Worm (Caenorhabditis elegans) whole organism, young adult: Measurements from ENCODE around the gene oga-1.
A peak's percentile ranks its signal among the peaks of the same experiment; 100 is the strongest.
"Not testable (repeated sequence)": the region's sequence is repeated elsewhere in the genome, so short reads cannot be mapped to it uniquely, and the experiment has no call there.

ENCODE experiments used
- B0035.1 ChIP-seq: sonication (generic microtip); optimal IDR thresholded peaks from 2 replicates; lab custom pipeline; 2016; ENCODE audit warnings: missing genetic modification characterization, mild to moderate bottlenecking, missing compliant biosample characterization, missing genotype, missing genetic modification reagents
- B0261.1 ChIP-seq: sonication (generic microtip); optimal IDR thresholded peaks from 2 replicates; lab custom pipeline; 2016; ENCODE audit warnings: mild to moderate bottlenecking, missing genetic modification characterization, moderate library complexity, missing compliant biosample characterization
- C06A6.2 ChIP-seq: fragments of 200-800 bp; sonication (Bioruptor generic); conservative IDR thresholded peaks from 2 replicates; pipeline ENCODE4 v1.3.6; 2022; ENCODE audit warnings: missing genetic modification characterization, missing compliant biosample characterization
- D2030.7 ChIP-seq: fragments of 200-800 bp; sonication (Bioruptor generic); IDR thresholded peaks from 2 replicates; pipeline ENCODE4 v1.3.6; 2022; ENCODE audit warnings: missing genetic modification reagents, missing genetic modification characterization, missing compliant biosample characterization
- F22D6.2 ChIP-seq: sonication (generic microtip); optimal IDR thresholded peaks from 2 replicates; lab custom pipeline; 2016; ENCODE audit warnings: mild to moderate bottlenecking, missing genetic modification characterization, missing compliant biosample characterization
- F57A8.1 ChIP-seq: fragments of 200-800 bp; sonication (Bioruptor generic); optimal IDR thresholded peaks from 2 replicates; lab custom pipeline; 2018; ENCODE audit warnings: mild to moderate bottlenecking, missing genetic modification characterization, moderate library complexity, missing compliant biosample characterization
- Y53F4B.3 ChIP-seq: fragments of 200-800 bp; sonication (Bioruptor generic); IDR thresholded peaks from 2 replicates; pipeline ENCODE4 v1.3.6; 2022; ENCODE audit warnings: missing genetic modification reagents, missing genetic modification characterization, missing compliant biosample characterization
- ZK185.1 ChIP-seq: sonication (generic microtip); optimal IDR thresholded peaks from 2 replicates; lab custom pipeline; 2016; ENCODE audit warnings: mild to moderate bottlenecking, missing genetic modification characterization, missing compliant biosample characterization; ENCODE audit not compliant: poor library complexity, severe bottlenecking
- ama-1 ChIP-seq, 3 experiments: fragments of 150-350 bp in 1 of 3; sonication (generic microtip) in 2 of 3; optimal IDR thresholded peaks; 2 replicates each; lab custom pipeline; 2014 to 2018; ENCODE audit warnings: missing biosample characterization in 2 of 3, missing genetic modification characterization in 2 of 3, missing genetic modification reagents in 2 of 3
- aptf-3 ChIP-seq: fragments of 200-800 bp; sonication (Bioruptor generic); IDR thresholded peaks from 2 replicates; pipeline ENCODE4 v1.3.6; 2022; ENCODE audit warnings: missing genetic modification characterization, missing compliant biosample characterization
- atf-7 ChIP-seq: sonication (generic microtip); optimal IDR thresholded peaks from 2 replicates; lab custom pipeline; 2017; ENCODE audit warnings: mild to moderate bottlenecking, missing genetic modification characterization, missing compliant biosample characterization
- bed-1 ChIP-seq: fragments of 200-800 bp; sonication (Bioruptor generic); IDR thresholded peaks from 2 replicates; pipeline ENCODE4 v1.3.6; 2022; ENCODE audit warnings: missing genetic modification reagents, missing genetic modification characterization, missing compliant biosample characterization
- cebp-1 ChIP-seq, 2 experiments: fragments of 200-800 bp in 1 of 2; sonication (Bioruptor generic) in 1 of 2; sonication (generic microtip) in 1 of 2; IDR thresholded peaks in 1 of 2; optimal IDR thresholded peaks in 1 of 2; 2 replicates each; pipeline versions ENCODE4 v1.3.6 to Lab custom; 2017 to 2022; ENCODE audit warnings: missing compliant biosample characterization in 2 of 2, missing genetic modification characterization in 2 of 2, mild to moderate bottlenecking in 1 of 2, missing genetic modification reagents in 1 of 2, moderate library complexity in 1 of 2
- cebp-2 ChIP-seq: fragments of 200-800 bp; sonication (Bioruptor generic); IDR thresholded peaks from 2 replicates; pipeline ENCODE4 v1.3.6; 2022; ENCODE audit warnings: missing genetic modification characterization, missing compliant biosample characterization
- ceh-100 ChIP-seq: fragments of 200-800 bp; sonication (Bioruptor generic); IDR thresholded peaks from 2 replicates; pipeline ENCODE4 v1.3.6; 2022; ENCODE audit warnings: missing genetic modification reagents, missing genetic modification characterization, missing compliant biosample characterization
- ceh-40 ChIP-seq: fragments of 200-800 bp; sonication (Bioruptor generic); IDR thresholded peaks from 2 replicates; pipeline ENCODE4 v1.3.6; 2022; ENCODE audit warnings: missing genetic modification characterization, missing compliant biosample characterization
- chd-7 ChIP-seq: sonication (generic microtip); optimal IDR thresholded peaks from 2 replicates; lab custom pipeline; 2016; ENCODE audit warnings: mild to moderate bottlenecking, missing genetic modification characterization, moderate library complexity, missing compliant biosample characterization
- dox-1 ChIP-seq: fragments of 200-800 bp; sonication (Bioruptor generic); IDR thresholded peaks from 2 replicates; pipeline ENCODE4 v1.3.6; 2022; ENCODE audit warnings: missing genetic modification reagents, missing genetic modification characterization, missing compliant biosample characterization
- egl-18 ChIP-seq: fragments of 200-800 bp; sonication (Bioruptor generic); IDR thresholded peaks from 2 replicates; pipeline ENCODE4 v1.3.6; 2022; ENCODE audit warnings: missing genetic modification reagents, missing genetic modification characterization, missing compliant biosample characterization
- egl-44 ChIP-seq: fragments of 200-800 bp; sonication (Bioruptor generic); IDR thresholded peaks from 2 replicates; pipeline ENCODE4 v1.3.6; 2022; ENCODE audit warnings: missing genetic modification reagents, missing genetic modification characterization, missing compliant biosample characterization
- ekl-4 ChIP-seq: fragments of 200-800 bp; sonication (Bioruptor generic); IDR thresholded peaks from 2 replicates; pipeline ENCODE4 v1.3.6; 2022; ENCODE audit warnings: missing genetic modification reagents, missing genetic modification characterization, missing compliant biosample characterization
- lin-26 ChIP-seq: fragments of 200-800 bp; sonication (Bioruptor generic); IDR thresholded peaks from 2 replicates; pipeline ENCODE4 v1.3.6; 2022; ENCODE audit warnings: missing genetic modification reagents, missing genetic modification characterization, missing compliant biosample characterization
- lir-1 ChIP-seq: fragments of 200-800 bp; sonication (Bioruptor generic); conservative IDR thresholded peaks from 2 replicates; pipeline ENCODE4 v1.3.6; 2022; ENCODE audit warnings: missing genetic modification reagents, missing genetic modification characterization, missing compliant biosample characterization
- madf-10 ChIP-seq: sonication (generic microtip); optimal IDR thresholded peaks from 2 replicates; lab custom pipeline; 2016; ENCODE audit warnings: mild to moderate bottlenecking, missing genetic modification characterization, missing compliant biosample characterization
- madf-3 ChIP-seq: fragments of 200-800 bp; sonication (Bioruptor generic); IDR thresholded peaks from 2 replicates; pipeline ENCODE4 v1.3.6; 2022; ENCODE audit warnings: missing genetic modification reagents, missing genetic modification characterization, missing compliant biosample characterization
- nfyb-1 ChIP-seq: fragments of 200-800 bp; sonication (Bioruptor generic); IDR thresholded peaks from 2 replicates; pipeline ENCODE4 v1.3.6; 2022; ENCODE audit warnings: missing genetic modification reagents, missing genetic modification characterization, missing compliant biosample characterization
- nhr-179 ChIP-seq: sonication (generic microtip); optimal IDR thresholded peaks from 2 replicates; lab custom pipeline; 2016; ENCODE audit warnings: mild to moderate bottlenecking, missing genetic modification characterization, missing compliant biosample characterization
- repo-1 ChIP-seq: sonication (generic microtip); optimal IDR thresholded peaks from 2 replicates; lab custom pipeline; 2017; ENCODE audit warnings: mild to moderate bottlenecking, missing genetic modification characterization, missing compliant biosample characterization
- rpc-1 ChIP-seq, 2 experiments: fragments of 150-350 bp in 1 of 2; sonication (generic microtip) in 1 of 2; optimal IDR thresholded peaks; 2 replicates each; lab custom pipeline; 2014 to 2018; ENCODE audit warnings: missing biosample characterization in 1 of 2, missing genetic modification characterization in 1 of 2, missing genetic modification reagents in 1 of 2, missing genotype in 1 of 2
- snpc-3.4 ChIP-seq: sonication (generic microtip); optimal IDR thresholded peaks from 2 replicates; lab custom pipeline; 2017; ENCODE audit warnings: missing genetic modification characterization, mild to moderate bottlenecking, missing compliant biosample characterization, antibody characterized with exemption, moderate library complexity, missing genotype, missing genetic modification reagents
- tbp1 ChIP-seq: fragments of 200-800 bp; sonication (Bioruptor generic); optimal IDR thresholded peaks from 2 replicates; lab custom pipeline; 2018; ENCODE audit warnings: mild to moderate bottlenecking, missing genetic modification characterization, missing compliant biosample characterization
- unc-130 ChIP-seq: sonication (generic microtip); optimal IDR thresholded peaks from 2 replicates; lab custom pipeline; 2016; ENCODE audit warnings: missing genetic modification reagents, missing genetic modification characterization, missing compliant biosample characterization
- unc-62 ChIP-seq: fragments of 150-350 bp; optimal IDR thresholded peaks from 2 replicates; lab custom pipeline; 2014; ENCODE audit warnings: missing biosample characterization, missing genetic modification reagents, missing genetic modification characterization
- xnd-1 ChIP-seq: sonication (generic microtip); optimal IDR thresholded peaks from 2 replicates; lab custom pipeline; 2016; ENCODE audit warnings: missing genotype, missing genetic modification reagents, missing genetic modification characterization, missing compliant biosample characterization
- ztf-25 ChIP-seq: fragments of 200-800 bp; sonication (Bioruptor generic); IDR thresholded peaks from 2 replicates; pipeline ENCODE4 v1.3.6; 2022; ENCODE audit warnings: missing genetic modification reagents, missing genetic modification characterization, missing compliant biosample characterization
- ztf-6 ChIP-seq: fragments of 200-800 bp; sonication (Bioruptor generic); IDR thresholded peaks from 2 replicates; pipeline ENCODE4 v1.3.6; 2022; ENCODE audit warnings: missing genetic modification reagents, missing genetic modification characterization, missing compliant biosample characterization

Gene oga-1

ce11 chrX:9337832-9338231, 9.4 kb downstream of the oga-1 start (continued):
- TF ChIP-seq madf-10 (tag; lab: Kevin White, UChicago), result peak; percentile 38
- TF ChIP-seq ekl-4 (GFP tag; lab: Robert Waterston, UW), result peak; percentile 36; the same call in 1 of the 2 replicates
- TF ChIP-seq unc-62, result no peak
- TF ChIP-seq chd-7 (tag; lab: Kevin White, UChicago), result peak; percentile 24

ce11 chrX:9336227-9336626, 11.0 kb downstream of the oga-1 start:
- TF ChIP-seq unc-130, result no peak
- no peak for TF ChIP-seq B0035.1 (tag; lab: Kevin White, UChicago)
- TF ChIP-seq aptf-3 (GFP tag; lab: Robert Waterston, UW), result no peak
- TF ChIP-seq ztf-25, result no peak
- no peak for TF ChIP-seq atf-7 (tag; lab: Kevin White, UChicago)
- no peak for TF ChIP-seq repo-1
- TF ChIP-seq F22D6.2 (tag; lab: Kevin White, UChicago), result no peak
- TF ChIP-seq nfyb-1 (GFP tag; lab: Robert Waterston, UW), result no peak

- no peak for TF ChIP-seq ZK185.1
- no peak for TF ChIP-seq lir-1 (GFP tag; lab: Robert Waterston, UW)
- TF ChIP-seq nhr-179 (tag; lab: Kevin White, UChicago), result no peak
These were observed 16.5 kb downstream of the oga-1 start, which contains the start of gene T20B5.2 for ce11 chrX:9330721-9331212. Gene T20B5.2, plus strand, starts transcription at chrX:9331162.

- peak; percentile 29; the same call in 1 of the 2 replicates for TF ChIP-seq D2030.7 (GFP tag; lab: Robert Waterston, UW)
- TF ChIP-seq egl-44 (GFP tag; lab: Robert Waterston, UW), result 0 out of 2 replicates have a peak, but pooled peaks have one; percentile 29
- peak; percentile 23 for TF ChIP-seq B0261.1 (tag; lab: Kevin White, UChicago)
- TF ChIP-seq ceh-40 (GFP tag; lab: Robert Waterston, UW), result peak; percentile 71; the same call in 1 of the 2 replicates
- 0 out of 2 replicates have a peak, but pooled peaks have one; percentile 14 for TF ChIP-seq Y53F4B.3 (GFP tag; lab: Robert Waterston, UW)
- not testable (repeated sequence) for TF ChIP-seq rpc-1 (optimal IDR thresholded peaks at IDR 0.05; lab: Kevin White, UChicago)
- peak; percentile 45 for TF ChIP-seq rpc-1 (tag; optimal IDR thresholded peaks at IDR 0.05; lab: Kevin White, UChicago)
- 0 out of 2 replicates have a peak, but pooled peaks have one; percentile 16 for TF ChIP-seq cebp-2
- peak; percentile 87 for TF ChIP-seq lin-26
- TF ChIP-seq ceh-100 (GFP tag; lab: Robert Waterston, UW), result 0 out of 2 replicates have a peak, but pooled peaks have one; percentile 23
- peak; percentile 75 for TF ChIP-seq tbp1
- TF ChIP-seq, all 124 proteins: peak for 10; not testable (repeated sequence) for 114
These were observed 21.5 kb downstream of the oga-1 start for ce11 chrX:9325768-9326167.

- TF ChIP-seq lin-26 (no peak), xnd-1 (tag; lab: Kevin White, UChicago) (no peak), chd-7 (tag; lab: Kevin White, UChicago) (no peak), madf-3 (GFP tag; lab: Robert Waterston, UW) (no peak), ekl-4 (GFP tag; lab: Robert Waterston, UW) (no peak)
These were observed 22.3 kb downstream of the oga-1 start for ce11 chrX:9324962-9325361.

DNA sequence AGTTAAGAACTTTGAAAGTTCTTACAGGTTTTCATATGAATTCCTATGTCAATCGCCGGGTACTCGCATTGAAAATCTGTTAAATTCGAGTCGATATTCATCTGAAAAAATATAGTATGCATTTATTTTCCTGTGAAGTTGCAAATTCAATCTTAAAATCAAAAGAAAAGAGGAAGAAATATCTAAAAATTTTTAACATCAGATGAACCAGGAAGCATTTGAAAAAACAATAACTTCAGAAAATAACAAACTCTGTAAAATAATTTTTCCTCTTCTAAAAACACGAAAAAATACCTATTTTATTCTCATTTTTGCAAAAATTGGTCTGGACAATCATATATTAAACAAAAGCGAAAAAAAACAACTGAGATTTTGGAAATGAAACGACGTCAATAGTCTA, 28.1 kb downstream of the oga-1 start, which contains the start of gene npr-7:
Gene npr-7, minus strand, starts transcription at position 101 of the 400 bp plus-strand sequence.
- TF ChIP-seq C06A6.2 (GFP tag; lab: Robert Waterston, UW), result no peak
- TF ChIP-seq cebp-1 (GFP tag; IDR thresholded peaks at IDR 0.05; lab: Robert Waterston, UW), result no peak
- no peak for TF ChIP-seq cebp-1 (tag; optimal IDR thresholded peaks at IDR 0.05; lab: Kevin White, UChicago)
- TF ChIP-seq F57A8.1 (GFP tag; lab: Kevin White, UChicago), result no peak
- no peak for TF ChIP-seq dox-1 (GFP tag; lab: Robert Waterston, UW)
- no peak for TF ChIP-seq snpc-3.4 (tag; lab: Kevin White, UChicago)
- TF ChIP-seq B0261.1 (tag; lab: Kevin White, UChicago), result no peak
- TF ChIP-seq bed-1 (GFP tag; lab: Robert Waterston, UW), result no peak
- no peak for TF ChIP-seq ama-1 (optimal IDR thresholded peaks at IDR 0.05; lab: Kevin White, UChicago)
- TF ChIP-seq ama-1 (GFP tag; optimal IDR thresholded peaks at IDR 0.05; lab: Kevin White, UChicago), result no peak
- TF ChIP-seq ztf-6, result no peak
- no peak for TF ChIP-seq nfyb-1 (GFP tag; lab: Robert Waterston, UW)
- no peak for TF ChIP-seq ceh-100 (GFP tag; lab: Robert Waterston, UW)
- no peak for TF ChIP-seq egl-18
- TF ChIP-seq, all 124 proteins: peak for 0
